Worm (Caenorhabditis elegans): ENCODE results near the gene lgc-13.

DNA sequence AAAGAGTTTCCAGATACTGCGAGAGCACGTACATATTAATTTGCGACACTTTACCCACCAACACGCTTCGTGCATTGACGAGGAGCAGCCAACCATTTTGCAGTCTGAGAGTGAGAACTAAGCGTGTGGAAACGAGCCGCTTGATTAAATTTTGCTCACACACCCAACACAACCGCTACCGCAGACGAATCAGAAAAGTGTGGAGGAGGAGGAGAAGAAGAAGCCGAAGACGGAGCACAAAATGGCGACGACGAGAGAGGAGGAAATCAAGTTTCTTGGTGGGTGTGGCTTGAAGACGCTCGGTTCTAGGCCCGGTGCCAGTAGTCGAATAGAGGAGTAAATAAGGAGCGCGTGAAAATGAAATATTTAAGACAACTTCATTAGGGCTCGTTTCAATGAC lies 26.2 kb upstream of the lgc-13 start:
- TF ChIP-seq W03F9.2 (tag; optimal IDR thresholded peaks at IDR 0.05) (no peak), him-1 (tag; optimal IDR thresholded peaks at IDR 0.05) (no peak), dao-5 (tag; optimal IDR thresholded peaks at IDR 0.05) (no peak)

Measured in whole organism, L4/young adult.